Fruit fly (Drosophila melanogaster): Measurements from ENCODE around the gene Spn100A.

DNA sequence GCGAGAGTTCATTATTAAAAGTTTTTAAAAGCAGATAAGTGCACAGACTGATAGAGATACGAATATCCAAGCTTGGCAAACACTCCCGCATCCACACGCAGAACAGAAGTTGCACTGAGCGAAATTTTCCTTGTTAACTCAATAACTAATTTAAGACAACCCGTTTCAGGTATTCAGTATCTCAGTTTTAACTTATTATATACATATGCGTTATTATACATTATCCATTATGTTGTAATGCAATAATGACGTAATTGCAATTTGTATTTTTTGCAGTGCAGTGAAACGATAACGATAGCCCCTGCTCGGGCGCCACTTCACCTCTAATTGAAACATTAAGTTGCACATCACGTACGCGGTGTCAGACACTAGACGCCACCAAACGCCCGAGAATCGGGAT, 47.2 kb upstream of the Spn100A start:
- TF ChIP-seq gl (tag; optimal IDR thresholded peaks at IDR 0.05) (no peak), CG32121 (GFP tag; IDR thresholded peaks at IDR 0.05) (no peak), Pif1A (GFP tag; optimal IDR thresholded peaks at IDR 0.05) (no peak), rn (GFP tag; IDR thresholded peaks at IDR 0.05) (no peak), CG13204 (GFP tag; optimal IDR thresholded peaks at IDR 0.05) (no peak)

Measured in whole organism, pupa.